Worm (Caenorhabditis elegans) whole organism, young adult: Measurements from ENCODE around the gene pro-1.

Experiments used
- F49E8.2 ChIP-seq: sonication (generic microtip); optimal IDR thresholded peaks from 3 replicates; lab custom pipeline; 2017; ENCODE audit warnings: missing genetic modification characterization, mild to moderate bottlenecking, missing compliant biosample characterization, antibody characterized with exemption, moderate library complexity; ENCODE audit not compliant: insufficient read depth
- ccch-3 ChIP-seq: fragments of 200-800 bp; sonication (Bioruptor generic); optimal IDR thresholded peaks from 2 replicates; lab custom pipeline; 2018; ENCODE audit warnings: mild to moderate bottlenecking, missing genetic modification characterization, missing compliant biosample characterization
- efl-1 ChIP-seq: fragments of 150-350 bp; optimal IDR thresholded peaks from 2 replicates; lab custom pipeline; 2014; ENCODE audit warnings: missing biosample characterization, missing genetic modification reagents, missing genetic modification characterization
- him-1 ChIP-seq: sonication (generic microtip); optimal IDR thresholded peaks from 2 replicates; lab custom pipeline; 2016; ENCODE audit warnings: missing genotype, missing genetic modification reagents, missing genetic modification characterization, missing compliant biosample characterization

DNA sequence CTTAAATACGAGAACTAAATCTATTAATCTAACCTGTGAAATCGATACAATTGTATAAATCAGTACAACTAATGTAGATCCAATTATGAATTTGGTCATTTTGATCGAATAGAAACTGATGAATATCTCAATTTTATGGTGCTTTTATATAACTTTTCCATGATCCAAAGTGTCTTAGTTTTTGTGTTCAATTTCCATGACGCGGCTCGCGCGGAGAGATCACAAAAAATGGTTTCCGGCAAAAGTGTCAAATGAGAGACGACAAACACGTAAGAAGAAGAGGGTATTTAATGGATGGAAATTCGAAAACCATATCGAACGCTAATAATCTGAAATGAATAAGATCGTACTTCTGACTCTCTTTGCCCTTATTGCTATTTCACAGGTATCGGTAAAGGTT lies 22.8 kb upstream of the pro-1 start, which contains the start of the genes C06A1.6 and C06A1.7:
- TF ChIP-seq ccch-3 (GFP tag; lab: Kevin White, UChicago) (no peak), F49E8.2 (tag; lab: Kevin White, UChicago) (no peak), efl-1 (no peak), him-1 (tag; lab: Kevin White, UChicago) (no peak)
